Fruit fly (Drosophila melanogaster) whole organism, embryonic: ENCODE data around the gene CG5986.

Experiments
- Atf-2 ChIP-seq: fragments of 200-800 bp; sonication (Bioruptor generic); optimal IDR thresholded peaks from 2 replicates; lab custom pipeline; 2016; ENCODE audit warnings: missing biosample characterization, missing genetic modification characterization
- Atf6 ChIP-seq: fragments of 200-800 bp; sonication (Bioruptor generic); IDR thresholded peaks from 2 replicates; pipeline ENCODE4 v1.3.6; 2022; ENCODE audit warnings: missing biosample characterization, missing genetic modification characterization
- CG10431 ChIP-seq: fragments of 200-800 bp; sonication (Bioruptor generic); optimal IDR thresholded peaks from 3 replicates; lab custom pipeline; 2018; ENCODE audit warnings: missing biosample characterization, mild to moderate bottlenecking, missing genetic modification characterization
- CG11504 ChIP-seq: fragments of 200-800 bp; sonication (Bioruptor generic); optimal IDR thresholded peaks from 3 replicates; lab custom pipeline; 2019; ENCODE audit warnings: missing biosample characterization, mild to moderate bottlenecking, missing genetic modification characterization, moderate library complexity
- CG11723 ChIP-seq: fragments of 200-800 bp; sonication (Bioruptor generic); optimal IDR thresholded peaks from 2 replicates; lab custom pipeline; 2017; ENCODE audit warnings: missing biosample characterization, mild to moderate bottlenecking, missing genetic modification characterization
- CG14860 ChIP-seq: fragments of 200-800 bp; sonication (Bioruptor generic); IDR thresholded peaks from 3 replicates; pipeline ENCODE4 v1.3.6; 2022; ENCODE audit warnings: missing biosample characterization, missing genetic modification characterization; ENCODE audit not compliant: partially characterized antibody
- CG15269 ChIP-seq: fragments of 200-800 bp; sonication (Bioruptor generic); optimal IDR thresholded peaks from 2 replicates; lab custom pipeline; 2018; ENCODE audit warnings: missing biosample characterization, mild to moderate bottlenecking, missing genetic modification characterization, moderate library complexity
- CG15479 ChIP-seq: fragments of 200-800 bp; sonication (Bioruptor generic); optimal IDR thresholded peaks from 3 replicates; lab custom pipeline; 2019; ENCODE audit warnings: missing biosample characterization, mild to moderate bottlenecking, missing genetic modification characterization, moderate library complexity
- CG1647 ChIP-seq: fragments of 200-800 bp; sonication (Bioruptor generic); optimal IDR thresholded peaks from 3 replicates; lab custom pipeline; 2016; ENCODE audit warnings: missing biosample characterization, missing genetic modification characterization
- CG16813 ChIP-seq: fragments of 200-800 bp; sonication (Bioruptor generic); IDR thresholded peaks from 3 replicates; pipeline ENCODE4 v1.3.6; 2022; ENCODE audit warnings: missing biosample characterization, missing genetic modification characterization; ENCODE audit not compliant: partially characterized antibody
- CG17568 ChIP-seq: fragments of 200-800 bp; sonication (Bioruptor generic); optimal IDR thresholded peaks from 2 replicates; lab custom pipeline; 2018; ENCODE audit warnings: missing biosample characterization, mild to moderate bottlenecking, missing genetic modification characterization, moderate library complexity
- CG17829 ChIP-seq: fragments of 200-800 bp; optimal IDR thresholded peaks from 2 replicates; lab custom pipeline; 2019; ENCODE audit warnings: missing biosample characterization, mild to moderate bottlenecking, missing genetic modification characterization, moderate library complexity
- CG18011 ChIP-seq: fragments of 200-800 bp; sonication (Bioruptor generic); optimal IDR thresholded peaks from 2 replicates; lab custom pipeline; 2017; ENCODE audit warnings: missing biosample characterization, missing genetic modification characterization, mild to moderate bottlenecking, moderate library complexity, missing genotype
- CG4707 ChIP-seq: fragments of 200-800 bp; sonication (Bioruptor generic); optimal IDR thresholded peaks from 2 replicates; lab custom pipeline; 2018; ENCODE audit warnings: missing biosample characterization, mild to moderate bottlenecking, missing genetic modification characterization, moderate library complexity
- CG6254 ChIP-seq: fragments of 200-800 bp; sonication (Bioruptor generic); optimal IDR thresholded peaks from 3 replicates; lab custom pipeline; 2017; ENCODE audit warnings: mild to moderate bottlenecking, missing biosample characterization, missing genetic modification reagents, missing genetic modification characterization
- CG7556 ChIP-seq: fragments of 200-800 bp; sonication (Bioruptor generic); optimal IDR thresholded peaks from 2 replicates; lab custom pipeline; 2017; ENCODE audit warnings: missing biosample characterization, mild to moderate bottlenecking, missing genetic modification characterization
- CG7928 ChIP-seq: fragments of 200-800 bp; sonication (Bioruptor generic); optimal IDR thresholded peaks from 2 replicates; lab custom pipeline; 2017; ENCODE audit warnings: missing biosample characterization, mild to moderate bottlenecking, missing genetic modification characterization
- CG7963 ChIP-seq: fragments of 200-800 bp; sonication (Bioruptor generic); IDR thresholded peaks from 3 replicates; pipeline ENCODE4 v1.3.6; 2022; ENCODE audit warnings: missing biosample characterization, missing genetic modification characterization; ENCODE audit not compliant: partially characterized antibody
- CG8281 ChIP-seq: fragments of 200-800 bp; sonication (Bioruptor generic); optimal IDR thresholded peaks from 2 replicates; lab custom pipeline; 2018; ENCODE audit warnings: missing biosample characterization, mild to moderate bottlenecking, missing genetic modification characterization, moderate library complexity
- CG8290 ChIP-seq, 3 experiments: fragments of 200-800 bp; sonication (Bioruptor generic); optimal IDR thresholded peaks; 2 replicates each; lab custom pipeline; 2016 to 2019; ENCODE audit warnings: missing biosample characterization in 3 of 3, missing genetic modification characterization in 3 of 3, mild to moderate bottlenecking in 2 of 3, moderate library complexity in 1 of 3
- CoRest ChIP-seq: fragments of 200-800 bp; sonication (Bioruptor generic); optimal IDR thresholded peaks from 3 replicates; lab custom pipeline; 2018; ENCODE audit warnings: missing biosample characterization, mild to moderate bottlenecking, missing genetic modification characterization, moderate library complexity
- Dad ChIP-seq: fragments of 200-800 bp; sonication (Bioruptor generic); optimal IDR thresholded peaks from 3 replicates; lab custom pipeline; 2016; ENCODE audit warnings: missing biosample characterization, missing genetic modification characterization
- Dek ChIP-seq: fragments of 200-800 bp; sonication (Bioruptor generic); optimal IDR thresholded peaks from 3 replicates; lab custom pipeline; 2019; ENCODE audit warnings: missing biosample characterization, mild to moderate bottlenecking, missing genetic modification characterization, moderate library complexity
- Ets65A ChIP-seq: fragments of 200-800 bp; sonication (Bioruptor generic); peaks from one replicate; lab custom pipeline; 2016; ENCODE audit warnings: missing biosample characterization, missing genetic modification characterization
- HLHmδ ChIP-seq: fragments of 200-800 bp; sonication (Bioruptor generic); optimal IDR thresholded peaks from 2 replicates; lab custom pipeline; 2018; ENCODE audit warnings: missing biosample characterization, mild to moderate bottlenecking, missing genetic modification characterization, moderate library complexity
- Hand ChIP-seq: fragments of 200-800 bp; sonication (Bioruptor generic); optimal IDR thresholded peaks from 2 replicates; lab custom pipeline; 2017; ENCODE audit warnings: mild to moderate bottlenecking, missing biosample characterization, missing genetic modification reagents, missing genetic modification characterization
- Hsf ChIP-seq: fragments of 200-800 bp; sonication (Bioruptor generic); optimal IDR thresholded peaks from 3 replicates; lab custom pipeline; 2016; ENCODE audit warnings: missing biosample characterization, missing genetic modification characterization
- Max ChIP-seq: fragments of 200-800 bp; sonication (Bioruptor generic); optimal IDR thresholded peaks from 2 replicates; lab custom pipeline; 2016; ENCODE audit warnings: missing biosample characterization, mild to moderate bottlenecking, missing genetic modification characterization
- Spps ChIP-seq: fragments of 200-800 bp; sonication (Bioruptor generic); optimal IDR thresholded peaks from 2 replicates; lab custom pipeline; 2018; ENCODE audit warnings: missing biosample characterization, mild to moderate bottlenecking, missing genetic modification characterization
- abd-A ChIP-seq: fragments of 200-800 bp; sonication (Bioruptor generic); optimal IDR thresholded peaks from 3 replicates; lab custom pipeline; 2019; ENCODE audit warnings: missing biosample characterization, mild to moderate bottlenecking, missing genetic modification characterization, moderate library complexity
- chm ChIP-seq: fragments of 200-800 bp; sonication (Bioruptor generic); IDR thresholded peaks from 2 replicates; pipeline ENCODE4 v1.3.6; 2022; ENCODE audit warnings: missing biosample characterization, missing genetic modification characterization
- dm ChIP-seq: fragments of 200-800 bp; sonication (Bioruptor generic); optimal IDR thresholded peaks from 3 replicates; lab custom pipeline; 2016; ENCODE audit warnings: missing biosample characterization, missing genetic modification characterization
- esg ChIP-seq: fragments of 200-800 bp; sonication (Bioruptor generic); conservative IDR thresholded peaks from 2 replicates; pipeline ENCODE4 v1.3.6; 2022; ENCODE audit warnings: missing biosample characterization, missing genetic modification characterization
- fd3F ChIP-seq: fragments of 200-800 bp; sonication (Bioruptor generic); optimal IDR thresholded peaks from 2 replicates; lab custom pipeline; 2018; ENCODE audit warnings: missing biosample characterization, mild to moderate bottlenecking, missing genetic modification characterization, moderate library complexity
- fu2 ChIP-seq: fragments of 200-800 bp; sonication (Bioruptor generic); optimal IDR thresholded peaks from 2 replicates; lab custom pipeline; 2016; ENCODE audit warnings: missing biosample characterization, missing genetic modification characterization
- gfzf ChIP-seq: fragments of 200-800 bp; sonication (Bioruptor generic); optimal IDR thresholded peaks from 2 replicates; lab custom pipeline; 2016; ENCODE audit warnings: missing biosample characterization, mild to moderate bottlenecking, missing genetic modification characterization, moderate library complexity
- hth ChIP-seq: fragments of >200 bp; optimal IDR thresholded peaks from 2 replicates; lab custom pipeline; 2017; ENCODE audit warnings: inconsistent platforms
- jigr1 ChIP-seq: fragments of 200-800 bp; sonication (Bioruptor generic); IDR thresholded peaks from 3 replicates; pipeline ENCODE4 v1.3.6; 2022; ENCODE audit warnings: missing biosample characterization, missing genetic modification characterization
- lilli ChIP-seq: fragments of 200-800 bp; sonication (Bioruptor generic); optimal IDR thresholded peaks from 3 replicates; lab custom pipeline; 2016; ENCODE audit warnings: missing biosample characterization, missing genetic modification characterization
- nau ChIP-seq: fragments of 200-800 bp; sonication (Bioruptor generic); optimal IDR thresholded peaks from 3 replicates; lab custom pipeline; 2017; ENCODE audit warnings: missing biosample characterization, mild to moderate bottlenecking, missing genetic modification characterization, missing genetic modification reagents
- nerfin-2 ChIP-seq: fragments of 200-800 bp; sonication (Bioruptor generic); IDR thresholded peaks from 2 replicates; pipeline ENCODE4 v1.3.6; 2022; ENCODE audit warnings: missing biosample characterization, missing genetic modification characterization; ENCODE audit not compliant: partially characterized antibody
- run ChIP-seq: fragments of 200-800 bp; sonication (Bioruptor generic); optimal IDR thresholded peaks from 3 replicates; lab custom pipeline; 2018; ENCODE audit warnings: missing biosample characterization, mild to moderate bottlenecking, missing genetic modification characterization
- sd ChIP-seq: fragments of 200-800 bp; sonication (Bioruptor generic); optimal IDR thresholded peaks from 3 replicates; lab custom pipeline; 2018; ENCODE audit warnings: missing biosample characterization, mild to moderate bottlenecking, missing genetic modification characterization, moderate library complexity
- seq ChIP-seq: fragments of 200-800 bp; sonication (Bioruptor generic); IDR thresholded peaks from 2 replicates; pipeline ENCODE4 v1.3.6; 2022; ENCODE audit warnings: missing biosample characterization, missing genetic modification characterization
- slbo ChIP-seq: fragments of 200-800 bp; sonication (Bioruptor generic); IDR thresholded peaks from 2 replicates; pipeline ENCODE4 v1.3.6; 2022; ENCODE audit warnings: missing biosample characterization, missing genetic modification characterization
- so ChIP-seq: fragments of 200-800 bp; sonication (Bioruptor generic); IDR thresholded peaks from 3 replicates; pipeline ENCODE4 v1.3.6; 2022; ENCODE audit warnings: missing biosample characterization, missing genetic modification characterization
- sr ChIP-seq: fragments of 200-800 bp; sonication (Bioruptor generic); IDR thresholded peaks from 3 replicates; pipeline ENCODE4 v1.3.6; 2022; ENCODE audit warnings: missing biosample characterization, missing genetic modification characterization
- toy ChIP-seq: fragments of 200-800 bp; sonication (Bioruptor generic); IDR thresholded peaks from 2 replicates; pipeline ENCODE4 v1.3.6; 2022; ENCODE audit warnings: missing biosample characterization, missing genetic modification characterization
- wor ChIP-seq: fragments of 200-800 bp; sonication (Bioruptor generic); IDR thresholded peaks from 2 replicates; pipeline ENCODE4 v1.3.6; 2022; ENCODE audit warnings: missing biosample characterization, missing genetic modification characterization

Gene CG5986

DNA sequence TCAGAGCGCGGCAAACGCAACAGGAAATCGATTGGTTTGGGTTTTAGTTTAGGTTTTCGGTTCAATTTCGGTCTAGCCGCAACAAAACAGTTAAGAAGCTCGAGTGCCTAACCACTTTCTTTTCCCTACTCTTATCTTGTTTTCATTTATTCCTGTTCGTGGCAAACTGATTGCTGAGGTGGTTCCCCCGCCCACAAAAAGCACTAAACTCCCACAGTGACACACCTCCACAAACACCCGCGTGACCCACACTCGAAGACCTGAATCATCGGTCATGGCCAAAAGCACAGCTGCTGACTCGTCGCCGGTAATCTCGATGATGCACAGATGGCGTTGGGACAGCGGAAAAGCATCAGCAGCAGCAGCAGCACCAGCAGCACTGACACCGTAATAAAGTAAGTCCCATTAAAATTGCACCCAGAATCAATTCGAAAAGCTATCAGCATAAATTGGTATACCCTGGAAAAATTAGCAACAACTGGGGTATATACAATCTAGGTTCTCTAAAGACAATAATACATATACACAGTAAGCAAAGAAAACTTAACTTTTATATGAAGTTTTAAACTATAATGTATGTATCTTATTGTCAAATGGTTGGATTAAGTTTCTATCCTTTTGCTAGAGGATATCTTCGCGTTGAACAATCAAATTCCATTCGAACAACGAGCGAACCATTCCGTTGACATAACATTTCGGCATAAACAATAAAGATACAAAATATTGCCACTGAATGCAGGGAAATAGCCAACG lies 21.7 kb upstream of the CG5986 start (continued):
- TF ChIP-seq slbo: 0 out of 2 replicates have a peak, but pooled peaks have one; percentile 24
- TF ChIP-seq gfzf (GFP tag; lab: Kevin White, UChicago): no peak
- no peak for TF ChIP-seq CG16813 (GFP tag; lab: Robert Waterston, UW)
- no peak for TF ChIP-seq CG4707
- no peak for TF ChIP-seq Atf6
- TF ChIP-seq jigr1 (GFP tag; lab: Robert Waterston, UW): no peak
- TF ChIP-seq toy (GFP tag; lab: Robert Waterston, UW): no peak
- no peak for TF ChIP-seq CG10431 (GFP tag; lab: Kevin White, UChicago)
- TF ChIP-seq Hsf (GFP tag; lab: Kevin White, UChicago): peak; percentile 13
- TF ChIP-seq fu2 (GFP tag; lab: Kevin White, UChicago): no peak
- no peak for TF ChIP-seq CG7963 (GFP tag; lab: Robert Waterston, UW)
- TF ChIP-seq CG8281 (tag; lab: Kevin White, UChicago): no peak
- TF ChIP-seq esg: peak; percentile 38; the same call in 1 of the 2 replicates
- no peak for TF ChIP-seq Hand (GFP tag; lab: Kevin White, UChicago)
- no peak for TF ChIP-seq Dek (tag; lab: Kevin White, UChicago)
- TF ChIP-seq CoRest (tag; lab: Kevin White, UChicago): peak; percentile 22
- no peak for TF ChIP-seq Max (GFP tag; lab: Kevin White, UChicago)
- TF ChIP-seq wor: no peak
- TF ChIP-seq chm (GFP tag; lab: Robert Waterston, UW): no peak
- no peak for TF ChIP-seq Ets65A
- TF ChIP-seq dm: no peak
- TF ChIP-seq abd-A: no peak
- TF ChIP-seq CG8290 (GFP tag; optimal IDR thresholded peaks at IDR 0.05; lab: Kevin White, UChicago): no peak
- TF ChIP-seq CG8290 (tag; optimal IDR thresholded peaks at IDR 0.05; lab: Kevin White, UChicago): peak in 1 of 2 experiments; percentile 29
- TF ChIP-seq fd3F (GFP tag; lab: Kevin White, UChicago): no peak
- TF ChIP-seq seq: no peak
- TF ChIP-seq sr: peak; percentile 67; the same call in 2 of the 3 replicates
- peak; percentile 66 for TF ChIP-seq CG11504
- TF ChIP-seq nerfin-2 (GFP tag; lab: Robert Waterston, UW): no peak
- TF ChIP-seq CG17829 (tag; lab: Kevin White, UChicago): peak; percentile 13
- no peak; the same call in 2 of the 3 replicates for TF ChIP-seq so (GFP tag; lab: Robert Waterston, UW)
- TF ChIP-seq CG18011 (GFP tag; lab: Kevin White, UChicago): no peak
- no peak for TF ChIP-seq CG15479 (GFP tag; lab: Kevin White, UChicago)
- TF ChIP-seq hth (lab: Kevin White, UChicago): no peak
- no peak for TF ChIP-seq Spps (tag; lab: Kevin White, UChicago)
- TF ChIP-seq CG7556 (GFP tag; lab: Kevin White, UChicago): no peak
- no peak for TF ChIP-seq nau (GFP tag; lab: Kevin White, UChicago)
- no peak for TF ChIP-seq sd (tag; lab: Kevin White, UChicago)
- no peak for TF ChIP-seq Atf-2 (GFP tag; lab: Kevin White, UChicago)
- TF ChIP-seq CG15269 (tag; lab: Kevin White, UChicago): peak; percentile 28
- no peak for TF ChIP-seq CG6254
- TF ChIP-seq CG11723 (GFP tag; lab: Kevin White, UChicago): no peak
- TF ChIP-seq HLHmδ (GFP tag; lab: Kevin White, UChicago): no peak
- no peak for TF ChIP-seq CG17568 (GFP tag; lab: Kevin White, UChicago)
- no peak for TF ChIP-seq CG7928 (GFP tag; lab: Kevin White, UChicago)
- TF ChIP-seq lilli (GFP tag; lab: Kevin White, UChicago): peak; percentile 42
- no peak for TF ChIP-seq CG14860 (GFP tag; lab: Robert Waterston, UW)
- no peak for TF ChIP-seq CG1647
- TF ChIP-seq Dad (GFP tag; lab: Kevin White, UChicago): no peak
- no peak for TF ChIP-seq run (tag; lab: Kevin White, UChicago)
